Worm (Caenorhabditis elegans): Measurements from ENCODE around the gene F22E5.13.
"Not testable (repeated sequence)": the region's sequence is repeated elsewhere in the genome, so short reads cannot be mapped to it uniquely, and the experiment has no call there.

Gene F22E5.13

DNA sequence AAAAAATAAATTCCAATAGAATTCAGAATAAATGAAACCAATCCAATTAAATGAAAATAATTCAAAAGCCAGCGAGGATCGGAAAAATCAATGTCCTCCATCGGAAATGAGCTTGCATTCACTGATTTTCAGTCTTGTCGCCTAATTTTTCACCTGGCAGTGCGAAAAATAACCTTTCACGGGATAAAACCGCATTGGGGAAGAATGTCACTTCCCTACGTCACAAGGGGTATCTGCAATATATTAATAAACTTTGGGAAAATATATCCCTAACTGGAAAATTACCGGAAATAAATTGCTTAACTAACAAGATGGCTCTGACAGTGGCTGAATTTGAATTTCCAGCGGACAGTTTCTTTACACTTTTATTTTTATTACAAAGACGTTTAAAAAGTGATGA is 44.1 kb downstream of the F22E5.13 start, which contains the start of gene sri-77:
TSS of gene sri-77 (minus strand) at position 101 of the 400 bp plus-strand sequence.
- TF ChIP-seq ceh-9 (tag; optimal IDR thresholded peaks at IDR 0.05) (no peak), hmg-11 (tag; optimal IDR thresholded peaks at IDR 0.05) (no peak), eor-1 (tag; optimal IDR thresholded peaks at IDR 0.05) (no peak), pqm-1 (tag; optimal IDR thresholded peaks at IDR 0.05) (no peak), R02D3.7 (tag; optimal IDR thresholded peaks at IDR 0.05) (no peak), daf-12 (tag; optimal IDR thresholded peaks at IDR 0.05) (no peak), nhr-28 (tag; optimal IDR thresholded peaks at IDR 0.05) (no peak), fkh-10 (GFP tag; optimal IDR thresholded peaks at IDR 0.05) (no peak), egl-5 (tag; optimal IDR thresholded peaks at IDR 0.05) (no peak)

DNA sequence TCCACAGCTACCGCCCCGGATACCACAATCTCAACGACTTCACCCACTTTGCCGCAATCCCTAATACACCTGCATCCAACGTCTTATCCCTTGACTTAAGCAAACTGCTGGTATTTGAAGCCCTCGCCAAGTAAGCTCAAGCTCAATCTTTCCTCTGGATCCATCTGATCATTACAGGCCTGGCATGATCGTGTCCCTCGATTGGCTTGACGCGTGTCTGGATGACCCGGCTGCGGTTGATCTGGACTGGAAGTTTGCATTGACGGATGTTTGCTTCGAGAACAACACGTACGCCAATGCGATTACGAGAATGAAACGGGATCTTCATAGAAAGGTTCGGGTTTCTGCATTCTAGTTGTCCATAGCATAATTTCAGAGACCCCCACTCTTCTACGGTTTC is 48.5 kb downstream of the F22E5.13 start:
- TF ChIP-seq ceh-82 (tag; optimal IDR thresholded peaks at IDR 0.05) (no peak), tbx-2 (tag; optimal IDR thresholded peaks at IDR 0.05) (no peak), ceh-16 (tag; optimal IDR thresholded peaks at IDR 0.05) (no peak)

DNA sequence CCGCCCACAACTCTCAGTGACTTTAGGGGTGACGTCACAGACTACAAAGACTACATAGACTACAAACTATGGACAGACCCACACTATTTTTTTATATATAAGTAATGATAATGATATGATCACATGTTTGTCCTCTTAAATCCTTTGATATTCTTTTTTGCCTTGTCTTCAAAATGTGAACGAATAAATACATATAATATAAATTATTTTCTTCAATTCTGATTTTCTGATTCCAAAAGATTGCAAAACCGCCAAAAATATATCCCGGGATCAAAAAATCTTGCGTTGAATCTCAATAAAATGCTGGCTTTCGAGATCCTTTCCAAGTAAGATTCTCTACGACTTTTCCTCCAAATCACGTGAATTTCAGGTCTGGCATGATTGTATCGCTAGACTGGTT is 49.3 kb downstream of the F22E5.13 start, which contains the start of gene F33H12.1:
TSS of gene F33H12.1 (plus strand) at position 301 of the 400 bp plus-strand sequence.
- not testable (repeated sequence) for TF ChIP-seq pqm-1, pha-4, zag-1 (tag; optimal IDR thresholded peaks at IDR 0.05)

Data from whole organism, L3 larva.